Worm (Caenorhabditis elegans) whole organism, L2 larva: ENCODE results near the gene srbc-13.

Experiments
- ama-1 ChIP-seq: fragments of 150-350 bp; optimal IDR thresholded peaks from 2 replicates; lab custom pipeline; 2018; ENCODE audit warnings: inconsistent platforms
- elt-1 ChIP-seq: fragments of 150-350 bp; optimal IDR thresholded peaks from 2 replicates; lab custom pipeline; 2014; ENCODE audit warnings: missing biosample characterization, missing genetic modification characterization
- lin-13 ChIP-seq: fragments of 150-350 bp; optimal IDR thresholded peaks from 2 replicates; lab custom pipeline; 2014; ENCODE audit warnings: missing biosample characterization, missing genetic modification reagents, missing genetic modification characterization
- nhr-12 ChIP-seq: fragments of 150-350 bp; optimal IDR thresholded peaks from 2 replicates; lab custom pipeline; 2014; ENCODE audit warnings: missing biosample characterization, missing genetic modification characterization
- nhr-129 ChIP-seq: fragments of 150-350 bp; optimal IDR thresholded peaks from 2 replicates; lab custom pipeline; 2014; ENCODE audit warnings: missing biosample characterization, missing genetic modification characterization
- nhr-23 ChIP-seq: fragments of 150-350 bp; optimal IDR thresholded peaks from 2 replicates; lab custom pipeline; 2014; ENCODE audit warnings: missing biosample characterization, missing genetic modification reagents, missing genetic modification characterization
- nhr-237 ChIP-seq: fragments of 150-350 bp; optimal IDR thresholded peaks from 2 replicates; lab custom pipeline; 2014; ENCODE audit warnings: missing biosample characterization, missing genetic modification characterization
- nhr-25 ChIP-seq: fragments of 150-350 bp; sonication (generic microtip); optimal IDR thresholded peaks from 3 replicates; lab custom pipeline; 2014; ENCODE audit warnings: missing biosample characterization, missing genetic modification characterization
- nhr-6 ChIP-seq: fragments of 150-350 bp; optimal IDR thresholded peaks from 2 replicates; lab custom pipeline; 2014; ENCODE audit warnings: missing biosample characterization, missing genetic modification characterization

- TF ChIP-seq nhr-237 (tag; lab: Kevin White, UChicago) (no peak), ama-1 (lab: Kevin White, UChicago) (no peak), elt-1 (tag; lab: Kevin White, UChicago) (no peak), nhr-12 (tag; lab: Kevin White, UChicago) (no peak), nhr-25 (tag; lab: Kevin White, UChicago) (no peak), nhr-23 (tag; lab: Kevin White, UChicago) (no peak), lin-13 (no peak), nhr-6 (tag; lab: Kevin White, UChicago) (no peak), nhr-129 (tag; lab: Kevin White, UChicago) (no peak)
Measured at ce11 chrV:858841-859456, 11.3 kb downstream of the srbc-13 start.
